Fruit fly (Drosophila melanogaster) Kc167 (cell line): ENCODE measurements around the gene CG15239.

ENCODE experiments used
- Myc ChIP-seq: fragments of >200 bp; optimal IDR thresholded peaks from 2 replicates; lab custom pipeline; 2017; ENCODE audit warnings: missing external identifiers
- Sin3A ChIP-seq: fragments of >200 bp; optimal IDR thresholded peaks from 2 replicates; lab custom pipeline; 2018; ENCODE audit warnings: missing external identifiers
- h ChIP-seq: fragments of >200 bp; optimal IDR thresholded peaks from 3 replicates; lab custom pipeline; 2018; ENCODE audit warnings: missing external identifiers
- insv ChIP-seq: fragments of >200 bp; optimal IDR thresholded peaks from 3 replicates; lab custom pipeline; 2018; ENCODE audit warnings: missing external identifiers
- psq ChIP-seq: fragments of >200 bp; optimal IDR thresholded peaks from 2 replicates; lab custom pipeline; 2017; ENCODE audit warnings: missing external identifiers
- ttk ChIP-seq: sonication (Bioruptor generic); optimal IDR thresholded peaks from 2 replicates; lab custom pipeline; 2017; ENCODE audit warnings: missing external identifiers

CG15239 gene

dm6 chrX:3883904-3884303, at the start of gene CG15239:
Gene CG15239, plus strand, starts transcription at chrX:3884168.
- TF ChIP-seq psq (lab: Kevin White, UChicago) (no peak), Myc (lab: Kevin White, UChicago) (no peak), h (no peak), ttk (lab: Kevin White, UChicago) (no peak), Sin3A (lab: Kevin White, UChicago) (no peak), insv (lab: Kevin White, UChicago) (no peak)

- TF ChIP-seq Sin3A (lab: Kevin White, UChicago) (no peak), psq (lab: Kevin White, UChicago) (no peak), h (no peak)
These were observed 48.8 kb upstream of the CG15239 start for dm6 chrX:3834955-3835763.

- TF ChIP-seq psq (lab: Kevin White, UChicago) (no peak), insv (lab: Kevin White, UChicago) (no peak), h (no peak), ttk (lab: Kevin White, UChicago) (no peak), Myc (lab: Kevin White, UChicago) (no peak), Sin3A (lab: Kevin White, UChicago) (no peak)
These were observed 48.1 kb upstream of the CG15239 start for dm6 chrX:3835764-3836342.

dm6 chrX:3837628-3838027, 46.3 kb upstream of the CG15239 start:
- no peak for TF ChIP-seq Myc (lab: Kevin White, UChicago)
- TF ChIP-seq Sin3A (lab: Kevin White, UChicago): no peak
- TF ChIP-seq insv (lab: Kevin White, UChicago): no peak
- TF ChIP-seq psq (lab: Kevin White, UChicago): no peak
- no peak for TF ChIP-seq ttk (lab: Kevin White, UChicago)
- TF ChIP-seq h: no peak

dm6 chrX:3838648-3839047, 45.3 kb upstream of the CG15239 start:
- TF ChIP-seq Sin3A (lab: Kevin White, UChicago) (no peak), insv (lab: Kevin White, UChicago) (no peak), Myc (lab: Kevin White, UChicago) (no peak), ttk (lab: Kevin White, UChicago) (no peak), psq (lab: Kevin White, UChicago) (no peak), h (no peak)

- TF ChIP-seq ttk (lab: Kevin White, UChicago): no peak
- TF ChIP-seq psq (lab: Kevin White, UChicago): no peak
- no peak for TF ChIP-seq Myc (lab: Kevin White, UChicago)
- no peak for TF ChIP-seq h
- TF ChIP-seq insv (lab: Kevin White, UChicago): no peak
- TF ChIP-seq Sin3A (lab: Kevin White, UChicago): no peak
These were observed 43.0 kb upstream of the CG15239 start for dm6 chrX:3840962-3841361.

dm6 chrX:3842898-3843297, 41.1 kb upstream of the CG15239 start:
- TF ChIP-seq Sin3A (lab: Kevin White, UChicago) (no peak), insv (lab: Kevin White, UChicago) (no peak), Myc (lab: Kevin White, UChicago) (no peak), ttk (lab: Kevin White, UChicago) (no peak), psq (lab: Kevin White, UChicago) (no peak), h (no peak)

- no peak for TF ChIP-seq psq (lab: Kevin White, UChicago)
These were observed 38.4 kb upstream of the CG15239 start for dm6 chrX:3845340-3846161.

- no peak for TF ChIP-seq insv (lab: Kevin White, UChicago)
- no peak for TF ChIP-seq ttk (lab: Kevin White, UChicago)
- no peak for TF ChIP-seq Sin3A (lab: Kevin White, UChicago)
- TF ChIP-seq Myc (lab: Kevin White, UChicago): no peak
- TF ChIP-seq psq (lab: Kevin White, UChicago): no peak
- TF ChIP-seq h: no peak
These were observed 37.6 kb upstream of the CG15239 start for dm6 chrX:3846393-3846792.

- TF ChIP-seq ttk (lab: Kevin White, UChicago): no peak
- no peak for TF ChIP-seq Myc (lab: Kevin White, UChicago)
- no peak for TF ChIP-seq insv (lab: Kevin White, UChicago)
- no peak for TF ChIP-seq psq (lab: Kevin White, UChicago)
- no peak for TF ChIP-seq Sin3A (lab: Kevin White, UChicago)
- no peak for TF ChIP-seq h
These were observed 34.4 kb upstream of the CG15239 start for dm6 chrX:3849419-3850028.

- no peak for TF ChIP-seq ttk (lab: Kevin White, UChicago)
- TF ChIP-seq h: no peak
- no peak for TF ChIP-seq Sin3A (lab: Kevin White, UChicago)
- TF ChIP-seq Myc (lab: Kevin White, UChicago): no peak
- no peak for TF ChIP-seq insv (lab: Kevin White, UChicago)
These were observed 22.8 kb upstream of the CG15239 start for dm6 chrX:3861183-3861582.
